Worm (Caenorhabditis elegans) whole organism, young adult: Measurements from ENCODE around the gene flp-11.
A peak's percentile ranks its signal among the peaks of the same experiment; 100 is the strongest.

Experiments
- B0019.2 ChIP-seq: fragments of 200-800 bp; sonication (Bioruptor generic); conservative IDR thresholded peaks from 2 replicates; pipeline ENCODE4 v1.3.6; 2022; ENCODE audit warnings: missing genetic modification reagents, missing genetic modification characterization, missing compliant biosample characterization
- D2030.7 ChIP-seq: fragments of 200-800 bp; sonication (Bioruptor generic); IDR thresholded peaks from 2 replicates; pipeline ENCODE4 v1.3.6; 2022; ENCODE audit warnings: missing genetic modification reagents, missing genetic modification characterization, missing compliant biosample characterization
- F23B12.7 ChIP-seq: sonication (generic microtip); optimal IDR thresholded peaks from 2 replicates; lab custom pipeline; 2017; ENCODE audit warnings: missing genetic modification characterization, mild to moderate bottlenecking, missing compliant biosample characterization, antibody characterized with exemption, moderate library complexity; ENCODE audit not compliant: insufficient read depth
- F39B2.1 ChIP-seq: fragments of 200-800 bp; sonication (Bioruptor generic); IDR thresholded peaks from 2 replicates; pipeline ENCODE4 v1.3.6; 2022; ENCODE audit warnings: missing genetic modification reagents, missing genetic modification characterization, missing compliant biosample characterization
- T26A5.8 ChIP-seq: sonication (generic microtip); optimal IDR thresholded peaks from 2 replicates; lab custom pipeline; 2016; ENCODE audit warnings: missing genetic modification characterization, missing compliant biosample characterization
- Y53F4B.3 ChIP-seq: fragments of 200-800 bp; sonication (Bioruptor generic); IDR thresholded peaks from 2 replicates; pipeline ENCODE4 v1.3.6; 2022; ENCODE audit warnings: missing genetic modification reagents, missing genetic modification characterization, missing compliant biosample characterization
- Y56A3A.18 ChIP-seq: fragments of 200-800 bp; sonication (Bioruptor generic); IDR thresholded peaks from 2 replicates; pipeline ENCODE4 v1.3.6; 2022; ENCODE audit warnings: missing genetic modification reagents, missing genetic modification characterization, missing compliant biosample characterization
- ZK185.1 ChIP-seq: sonication (generic microtip); optimal IDR thresholded peaks from 2 replicates; lab custom pipeline; 2016; ENCODE audit warnings: mild to moderate bottlenecking, missing genetic modification characterization, missing compliant biosample characterization; ENCODE audit not compliant: poor library complexity, severe bottlenecking
- ama-1 ChIP-seq, 3 experiments: fragments of 150-350 bp in 1 of 3; sonication (generic microtip) in 2 of 3; optimal IDR thresholded peaks; 2 replicates each; lab custom pipeline; 2014 to 2018; ENCODE audit warnings: missing biosample characterization in 2 of 3, missing genetic modification characterization in 2 of 3, missing genetic modification reagents in 2 of 3
- aptf-2 ChIP-seq: fragments of 200-800 bp; sonication (Bioruptor generic); conservative IDR thresholded peaks from 2 replicates; pipeline ENCODE4 v1.3.6; 2022; ENCODE audit warnings: missing genetic modification reagents, missing genetic modification characterization, missing compliant biosample characterization
- aptf-3 ChIP-seq: fragments of 200-800 bp; sonication (Bioruptor generic); IDR thresholded peaks from 2 replicates; pipeline ENCODE4 v1.3.6; 2022; ENCODE audit warnings: missing genetic modification characterization, missing compliant biosample characterization
- atf-7 ChIP-seq: sonication (generic microtip); optimal IDR thresholded peaks from 2 replicates; lab custom pipeline; 2017; ENCODE audit warnings: mild to moderate bottlenecking, missing genetic modification characterization, missing compliant biosample characterization
- bed-1 ChIP-seq: fragments of 200-800 bp; sonication (Bioruptor generic); IDR thresholded peaks from 2 replicates; pipeline ENCODE4 v1.3.6; 2022; ENCODE audit warnings: missing genetic modification reagents, missing genetic modification characterization, missing compliant biosample characterization
- ccch-3 ChIP-seq: fragments of 200-800 bp; sonication (Bioruptor generic); optimal IDR thresholded peaks from 2 replicates; lab custom pipeline; 2018; ENCODE audit warnings: mild to moderate bottlenecking, missing genetic modification characterization, missing compliant biosample characterization
- cebp-1 ChIP-seq, 2 experiments: fragments of 200-800 bp in 1 of 2; sonication (Bioruptor generic) in 1 of 2; sonication (generic microtip) in 1 of 2; IDR thresholded peaks in 1 of 2; optimal IDR thresholded peaks in 1 of 2; 2 replicates each; pipeline versions ENCODE4 v1.3.6 to Lab custom; 2017 to 2022; ENCODE audit warnings: missing compliant biosample characterization in 2 of 2, missing genetic modification characterization in 2 of 2, mild to moderate bottlenecking in 1 of 2, missing genetic modification reagents in 1 of 2, moderate library complexity in 1 of 2
- ceh-40 ChIP-seq: fragments of 200-800 bp; sonication (Bioruptor generic); IDR thresholded peaks from 2 replicates; pipeline ENCODE4 v1.3.6; 2022; ENCODE audit warnings: missing genetic modification characterization, missing compliant biosample characterization
- ceh-58 ChIP-seq: fragments of 200-800 bp; sonication (Bioruptor generic); IDR thresholded peaks from 2 replicates; pipeline ENCODE4 v1.3.6; 2022; ENCODE audit warnings: missing genetic modification characterization, missing compliant biosample characterization
- ceh-91 ChIP-seq: fragments of 200-800 bp; sonication (Bioruptor generic); IDR thresholded peaks from 2 replicates; pipeline ENCODE4 v1.3.6; 2022; ENCODE audit warnings: missing genetic modification reagents, missing genetic modification characterization, missing compliant biosample characterization
- efl-1 ChIP-seq: fragments of 150-350 bp; optimal IDR thresholded peaks from 2 replicates; lab custom pipeline; 2014; ENCODE audit warnings: missing biosample characterization, missing genetic modification reagents, missing genetic modification characterization
- egl-44 ChIP-seq: fragments of 200-800 bp; sonication (Bioruptor generic); IDR thresholded peaks from 2 replicates; pipeline ENCODE4 v1.3.6; 2022; ENCODE audit warnings: missing genetic modification reagents, missing genetic modification characterization, missing compliant biosample characterization
- ets-4 ChIP-seq: fragments of 200-800 bp; sonication (Bioruptor generic); optimal IDR thresholded peaks from 2 replicates; lab custom pipeline; 2018; ENCODE audit warnings: mild to moderate bottlenecking, missing genetic modification characterization, missing compliant biosample characterization
- fkh-3 ChIP-seq: sonication (generic microtip); optimal IDR thresholded peaks from 2 replicates; lab custom pipeline; 2016; ENCODE audit warnings: mild to moderate bottlenecking, missing genetic modification characterization, missing compliant biosample characterization
- hlh-12 ChIP-seq: sonication (generic microtip); optimal IDR thresholded peaks from 2 replicates; lab custom pipeline; 2016; ENCODE audit warnings: missing genetic modification characterization, missing compliant biosample characterization
- hmg-20 ChIP-seq: fragments of 200-800 bp; sonication (Bioruptor generic); IDR thresholded peaks from 2 replicates; pipeline ENCODE4 v1.3.6; 2022; ENCODE audit warnings: missing genetic modification reagents, missing genetic modification characterization, missing compliant biosample characterization
- hrde-1 ChIP-seq: sonication (generic microtip); optimal IDR thresholded peaks from 2 replicates; lab custom pipeline; 2016; ENCODE audit warnings: missing genetic modification characterization, mild to moderate bottlenecking, missing compliant biosample characterization, moderate library complexity, missing genotype, missing genetic modification reagents, borderline replicate concordance
- hsf-1 ChIP-seq: fragments of 200-800 bp; sonication (Bioruptor generic); IDR thresholded peaks from 2 replicates; pipeline ENCODE4 v1.3.6; 2022; ENCODE audit warnings: missing genetic modification reagents, missing genetic modification characterization, missing compliant biosample characterization
- let-526 ChIP-seq: fragments of 200-800 bp; sonication (Bioruptor generic); IDR thresholded peaks from 2 replicates; pipeline ENCODE4 v1.3.6; 2022; ENCODE audit warnings: missing genetic modification reagents, missing genetic modification characterization, missing compliant biosample characterization
- lin-35 ChIP-seq, 3 experiments: fragments of 150-350 bp in 2 of 3; sonication (generic microtip) in 1 of 3; optimal IDR thresholded peaks; 2 replicates each; lab custom pipeline; 2014 to 2018; ENCODE audit warnings: missing biosample characterization in 3 of 3, missing genetic modification characterization in 3 of 3, missing genetic modification reagents in 3 of 3
- madf-8 ChIP-seq: fragments of 200-800 bp; sonication (Bioruptor generic); conservative IDR thresholded peaks from 2 replicates; pipeline ENCODE4 v1.3.6; 2022; ENCODE audit warnings: missing genetic modification reagents, missing genetic modification characterization, missing compliant biosample characterization
- mcd-1 ChIP-seq: fragments of 200-800 bp; sonication (Bioruptor generic); IDR thresholded peaks from 2 replicates; pipeline ENCODE4 v1.3.6; 2022; ENCODE audit warnings: missing genetic modification reagents, missing genetic modification characterization, missing compliant biosample characterization
- nfyb-1 ChIP-seq: fragments of 200-800 bp; sonication (Bioruptor generic); IDR thresholded peaks from 2 replicates; pipeline ENCODE4 v1.3.6; 2022; ENCODE audit warnings: missing genetic modification reagents, missing genetic modification characterization, missing compliant biosample characterization
- nhr-80 ChIP-seq: sonication (generic microtip); optimal IDR thresholded peaks from 2 replicates; lab custom pipeline; 2016; ENCODE audit warnings: missing genetic modification characterization, missing compliant biosample characterization
- pha-4 ChIP-seq: fragments of 150-350 bp; sonication (generic microtip); optimal IDR thresholded peaks from 2 replicates; lab custom pipeline; 2014; ENCODE audit warnings: missing biosample characterization, missing genetic modification reagents, missing genetic modification characterization
- rpc-1 ChIP-seq, 2 experiments: fragments of 150-350 bp in 1 of 2; sonication (generic microtip) in 1 of 2; optimal IDR thresholded peaks; 2 replicates each; lab custom pipeline; 2014 to 2018; ENCODE audit warnings: missing biosample characterization in 1 of 2, missing genetic modification characterization in 1 of 2, missing genetic modification reagents in 1 of 2, missing genotype in 1 of 2
- snpc-1.1 ChIP-seq: sonication (generic microtip); optimal IDR thresholded peaks from 2 replicates; lab custom pipeline; 2017; ENCODE audit warnings: missing genetic modification characterization, mild to moderate bottlenecking, missing compliant biosample characterization, antibody characterized with exemption, moderate library complexity, missing genotype, missing genetic modification reagents; ENCODE audit not compliant: insufficient read depth
- snpc-1.3 ChIP-seq: sonication (generic microtip); optimal IDR thresholded peaks from 2 replicates; lab custom pipeline; 2017; ENCODE audit warnings: missing genetic modification characterization, mild to moderate bottlenecking, missing compliant biosample characterization, antibody characterized with exemption, moderate library complexity, missing genotype, missing genetic modification reagents; ENCODE audit not compliant: insufficient read depth
- tlf-1 ChIP-seq: fragments of 200-800 bp; sonication (Bioruptor generic); optimal IDR thresholded peaks from 2 replicates; lab custom pipeline; 2018; ENCODE audit warnings: mild to moderate bottlenecking, missing genetic modification characterization, missing compliant biosample characterization
- xnd-1 ChIP-seq: sonication (generic microtip); optimal IDR thresholded peaks from 2 replicates; lab custom pipeline; 2016; ENCODE audit warnings: missing genotype, missing genetic modification reagents, missing genetic modification characterization, missing compliant biosample characterization
- zfh-2 ChIP-seq: fragments of 200-800 bp; sonication (Bioruptor generic); conservative IDR thresholded peaks from 2 replicates; pipeline ENCODE4 v1.3.6; 2022; ENCODE audit warnings: missing genetic modification reagents, missing genetic modification characterization, missing compliant biosample characterization
- ztf-25 ChIP-seq: fragments of 200-800 bp; sonication (Bioruptor generic); IDR thresholded peaks from 2 replicates; pipeline ENCODE4 v1.3.6; 2022; ENCODE audit warnings: missing genetic modification reagents, missing genetic modification characterization, missing compliant biosample characterization
- ztf-26 ChIP-seq: sonication (generic microtip); optimal IDR thresholded peaks from 2 replicates; lab custom pipeline; 2017; ENCODE audit warnings: missing genetic modification characterization, missing compliant biosample characterization

flp-11 gene

ce11 chrX:4718114-4718513 lies 40.2 kb upstream of the flp-11 start (continued):
- no peak for TF ChIP-seq cebp-1 (GFP tag; IDR thresholded peaks at IDR 0.05; lab: Robert Waterston, UW)
- no peak for TF ChIP-seq cebp-1 (tag; optimal IDR thresholded peaks at IDR 0.05; lab: Kevin White, UChicago)
- no peak for TF ChIP-seq efl-1 (GFP tag; lab: Kevin White, UChicago)
- TF ChIP-seq atf-7 (tag; lab: Kevin White, UChicago), result no peak
- TF ChIP-seq hlh-12, result no peak

- TF ChIP-seq efl-1 (GFP tag; lab: Kevin White, UChicago) (no peak), zfh-2 (GFP tag; lab: Robert Waterston, UW) (peak; percentile 78), ccch-3 (no peak), ceh-40 (GFP tag; lab: Robert Waterston, UW) (no peak)
Observed at ce11 chrX:4715107-4715506, 37.2 kb upstream of the flp-11 start, which contains the start of gene rpl-25.1. TSS of gene rpl-25.1 (plus strand) at chrX:4715178.

- TF ChIP-seq B0019.2 (GFP tag; lab: Robert Waterston, UW), result no peak
- no peak for TF ChIP-seq Y53F4B.3
- TF ChIP-seq snpc-1.1 (tag; lab: Kevin White, UChicago), result no peak
- TF ChIP-seq F23B12.7 (tag; lab: Kevin White, UChicago), result peak; percentile 78
- TF ChIP-seq Y56A3A.18, result 0 out of 2 replicates have a peak, but pooled peaks have one; percentile 51
- peak; percentile 89 for TF ChIP-seq pha-4 (tag; lab: Kevin White, UChicago)
- TF ChIP-seq rpc-1 (optimal IDR thresholded peaks at IDR 0.05; lab: Kevin White, UChicago), result no peak
- TF ChIP-seq rpc-1 (tag; optimal IDR thresholded peaks at IDR 0.05; lab: Kevin White, UChicago), result no peak
- TF ChIP-seq hlh-12, result no peak
- no peak for TF ChIP-seq fkh-3
- peak; percentile 4 for TF ChIP-seq snpc-1.3
- TF ChIP-seq ZK185.1 (tag; lab: Kevin White, UChicago), result peak; percentile 53
- TF ChIP-seq mcd-1 (GFP tag; lab: Robert Waterston, UW), result peak; percentile 89
- peak; percentile 53 for TF ChIP-seq tlf-1 (GFP tag; lab: Kevin White, UChicago)
- TF ChIP-seq efl-1 (GFP tag; lab: Kevin White, UChicago), result peak; percentile 31
- TF ChIP-seq hmg-20 (GFP tag; lab: Robert Waterston, UW), result 0 out of 2 replicates have a peak, but pooled peaks have one; percentile 45
- peak; percentile 82 for TF ChIP-seq nfyb-1 (GFP tag; lab: Robert Waterston, UW)
- no peak for TF ChIP-seq ccch-3
- peak; percentile 58 for TF ChIP-seq ets-4 (GFP tag; lab: Kevin White, UChicago)
- TF ChIP-seq ztf-26 (tag; lab: Kevin White, UChicago), result peak; percentile 57
- TF ChIP-seq F39B2.1 (GFP tag; lab: Robert Waterston, UW), result no peak
- TF ChIP-seq aptf-3, result no peak
- no peak for TF ChIP-seq aptf-2 (GFP tag; lab: Robert Waterston, UW)
- TF ChIP-seq D2030.7 (GFP tag; lab: Robert Waterston, UW), result no peak
- TF ChIP-seq nhr-80, result peak; percentile 98
- no peak for TF ChIP-seq ama-1 (optimal IDR thresholded peaks at IDR 0.05; lab: Kevin White, UChicago)
- TF ChIP-seq ama-1 (GFP tag; optimal IDR thresholded peaks at IDR 0.05; lab: Kevin White, UChicago), result no peak
- no peak for TF ChIP-seq ztf-25 (GFP tag; lab: Robert Waterston, UW)
- no peak for TF ChIP-seq madf-8 (GFP tag; lab: Robert Waterston, UW)
- no peak for TF ChIP-seq hsf-1 (GFP tag; lab: Robert Waterston, UW)
- no peak for TF ChIP-seq bed-1 (GFP tag; lab: Robert Waterston, UW)
- TF ChIP-seq T26A5.8 (tag; lab: Kevin White, UChicago), result no peak
- TF ChIP-seq ceh-91 (GFP tag; lab: Robert Waterston, UW), result no peak
- TF ChIP-seq let-526 (GFP tag; lab: Robert Waterston, UW), result peak; percentile 76; the same call in 1 of the 2 replicates
- TF ChIP-seq egl-44, result peak; percentile 83; the same call in 1 of the 2 replicates
- TF ChIP-seq lin-35 (GFP tag; optimal IDR thresholded peaks at IDR 0.05; lab: Kevin White, UChicago), result peak in 1 of 3 experiments; percentile 58
- TF ChIP-seq zfh-2 (GFP tag; lab: Robert Waterston, UW), result peak; percentile 96
- no peak for TF ChIP-seq hrde-1
- TF ChIP-seq ceh-58 (GFP tag; lab: Robert Waterston, UW), result no peak
- no peak for TF ChIP-seq xnd-1 (tag; lab: Kevin White, UChicago)
Observed at ce11 chrX:4711698-4712329, 33.9 kb upstream of the flp-11 start, which contains the start of the genes dnj-14 and glit-1. TSS of gene dnj-14 (minus strand) at chrX:4711748. TSS of gene glit-1 (plus strand) at chrX:4712279.
